Fruit fly (Drosophila melanogaster): ENCODE data around the gene alpha-Est5.

Gene alpha-Est5

DNA sequence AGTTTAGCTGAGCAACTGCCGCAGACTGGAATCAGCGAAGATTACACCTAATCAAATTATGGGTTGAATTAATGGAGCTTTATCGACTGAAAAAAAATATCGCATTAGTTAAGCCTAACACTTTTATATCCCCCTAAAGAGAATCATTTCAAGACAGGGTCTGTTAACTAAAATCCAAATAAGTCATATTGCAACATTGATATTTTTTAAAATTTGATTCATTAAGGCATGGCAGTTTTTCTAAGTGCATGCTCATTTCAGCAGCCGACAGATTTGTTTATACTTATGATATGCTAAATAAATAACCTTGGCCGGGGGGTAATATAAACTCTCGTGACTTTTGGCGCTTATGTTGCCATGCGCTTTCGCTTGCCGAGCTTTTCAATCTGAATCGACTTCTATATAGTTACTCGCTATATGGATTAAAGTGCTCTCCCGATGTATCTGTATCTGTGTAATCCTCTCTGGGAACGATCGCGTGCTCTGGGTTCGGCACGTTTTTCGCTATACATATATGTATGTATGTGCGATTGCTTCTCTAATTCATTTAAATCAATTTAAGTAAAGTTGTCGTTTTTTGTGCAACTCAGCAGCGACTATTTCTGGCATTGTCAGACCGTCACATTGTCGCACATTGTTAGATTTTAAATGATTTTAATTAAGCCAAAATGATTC, 29.7 kb downstream of the alpha-Est5 start (continued):
- TF ChIP-seq CG31365 (tag; optimal IDR thresholded peaks at IDR 0.05): peak; percentile 40
- TF ChIP-seq cad (GFP tag; optimal IDR thresholded peaks at IDR 0.05): no peak
- no peak for TF ChIP-seq ttk (GFP tag; IDR thresholded peaks at IDR 0.05)
- peak; percentile 95 for TF ChIP-seq Hmr (GFP tag; optimal IDR thresholded peaks at IDR 0.05)
- peak; percentile 80 for TF ChIP-seq seq (GFP tag; IDR thresholded peaks at IDR 0.05)
- TF ChIP-seq bcd (GFP tag; optimal IDR thresholded peaks at IDR 0.05): peak; percentile 84
- peak; percentile 65 for TF ChIP-seq az2 (GFP tag; optimal IDR thresholded peaks at IDR 0.05)
- TF ChIP-seq CG2889 (GFP tag; IDR thresholded peaks at IDR 0.05): peak; percentile 86
- peak; percentile 79 for TF ChIP-seq shn (GFP tag; optimal IDR thresholded peaks at IDR 0.05)
- TF ChIP-seq Drgx (GFP tag; IDR thresholded peaks at IDR 0.05): no peak; the same call in 1 of the 2 replicates
- TF ChIP-seq Fer1 (GFP tag; optimal IDR thresholded peaks at IDR 0.05): peak; percentile 88
- peak; percentile 90 for TF ChIP-seq sob (GFP tag; IDR thresholded peaks at IDR 0.05)
- peak; percentile 82 for TF ChIP-seq CG15011 (GFP tag; optimal IDR thresholded peaks at IDR 0.05)
- no peak for TF ChIP-seq CG8290 (GFP tag; optimal IDR thresholded peaks at IDR 0.05)
- TF ChIP-seq CG8290 (tag; optimal IDR thresholded peaks at IDR 0.05): peak in 1 of 2 experiments; percentile 95
- no peak for TF ChIP-seq gsb-n (tag; optimal IDR thresholded peaks at IDR 0.05)
- peak; percentile 59 for TF ChIP-seq pum (GFP tag; optimal IDR thresholded peaks at IDR 0.05)
- peak; percentile 30 for TF ChIP-seq fd96Cb (tag; optimal IDR thresholded peaks at IDR 0.05)
- TF ChIP-seq Dad (GFP tag; optimal IDR thresholded peaks at IDR 0.05): peak; percentile 78
- TF ChIP-seq CG14050 (GFP tag; IDR thresholded peaks at IDR 0.05): peak; percentile 55; the same call in 2 of the 3 replicates
- TF ChIP-seq Dfd (GFP tag; optimal IDR thresholded peaks at IDR 0.05): no peak
- TF ChIP-seq CG4820 (GFP tag; optimal IDR thresholded peaks at IDR 0.05): peak; percentile 29
- no peak for TF ChIP-seq CG16813 (GFP tag; IDR thresholded peaks at IDR 0.05; ENCODE audit: partially characterized antibody)
- TF ChIP-seq HLH3B (GFP tag; IDR thresholded peaks at IDR 0.05): peak; percentile 57
- TF ChIP-seq ato (GFP tag; IDR thresholded peaks at IDR 0.05; ENCODE audit: partially characterized antibody): no peak
- TF ChIP-seq H2.0 (GFP tag; IDR thresholded peaks at IDR 0.05): peak; percentile 63
- no peak for TF ChIP-seq Kr (GFP tag; optimal IDR thresholded peaks at IDR 0.05)
- peak; percentile 56 for TF ChIP-seq Ravus (GFP tag; IDR thresholded peaks at IDR 0.05)
- TF ChIP-seq CG8478 (optimal IDR thresholded peaks at IDR 0.05): no peak
- TF ChIP-seq CG1647 (GFP tag; optimal IDR thresholded peaks at IDR 0.05): peak; percentile 64
- TF ChIP-seq jing (GFP tag; optimal IDR thresholded peaks at IDR 0.05): peak; percentile 42
- TF ChIP-seq CG1529 (GFP tag; optimal IDR thresholded peaks at IDR 0.05): no peak
- peak; percentile 93 for TF ChIP-seq mam (GFP tag; optimal IDR thresholded peaks at IDR 0.05)
- peak; percentile 74 for TF ChIP-seq Xbp1 (GFP tag; optimal IDR thresholded peaks at IDR 0.05)
- TF ChIP-seq Gsc (GFP tag; IDR thresholded peaks at IDR 0.05): no peak
- TF ChIP-seq Adf1 (GFP tag; IDR thresholded peaks at IDR 0.05): peak; percentile 80
- peak; percentile 87 for TF ChIP-seq CG16779 (GFP tag; IDR thresholded peaks at IDR 0.05)
- TF ChIP-seq CG30431 (GFP tag; optimal IDR thresholded peaks at IDR 0.05): no peak
- no peak for TF ChIP-seq jigr1 (GFP tag; IDR thresholded peaks at IDR 0.05)
- TF ChIP-seq pfk (GFP tag; optimal IDR thresholded peaks at IDR 0.05): no peak
- peak; percentile 23 for TF ChIP-seq chn (GFP tag; optimal IDR thresholded peaks at IDR 0.05)
- TF ChIP-seq CG10366 (GFP tag; IDR thresholded peaks at IDR 0.05): peak; percentile 74
- peak; percentile 94 for TF ChIP-seq CG32532 (GFP tag; IDR thresholded peaks at IDR 0.05)
- TF ChIP-seq Blimp-1 (GFP tag; optimal IDR thresholded peaks at IDR 0.05): no peak
- TF ChIP-seq CG6272 (GFP tag; IDR thresholded peaks at IDR 0.05): peak; percentile 59
- TF ChIP-seq Jarid2 (GFP tag; optimal IDR thresholded peaks at IDR 0.05): peak; percentile 40
- no peak for TF ChIP-seq ewg (GFP tag; optimal IDR thresholded peaks at IDR 0.05)
- peak; percentile 83 to 89 for TF ChIP-seq dpn (GFP tag; optimal IDR thresholded peaks at IDR 0.05)
- TF ChIP-seq crol (GFP tag; IDR thresholded peaks at IDR 0.05): no peak
- no peak for TF ChIP-seq CG3065 (GFP tag; optimal IDR thresholded peaks at IDR 0.05)
- peak; percentile 64 for TF ChIP-seq nmo (GFP tag; optimal IDR thresholded peaks at IDR 0.05)
- peak; percentile 69 for TF ChIP-seq dm (GFP tag; optimal IDR thresholded peaks at IDR 0.05)
